Worm (Caenorhabditis elegans): ENCODE data around the gene cyp-37A1.

Gene cyp-37A1

ce11 chrII:13966242-13966641 is 50.5 kb downstream of the cyp-37A1 start, which contains the start of gene W07G1.7:
Gene W07G1.7 (minus strand): TSS chrII:13966342.
- TF ChIP-seq sea-1 (GFP tag; conservative IDR thresholded peaks at IDR 0.05): no peak
- TF ChIP-seq ets-7 (tag; optimal IDR thresholded peaks at IDR 0.05): no peak
- TF ChIP-seq F13C5.2 (tag; optimal IDR thresholded peaks at IDR 0.05): no peak
- TF ChIP-seq hmbx-1 (tag; optimal IDR thresholded peaks at IDR 0.05): no peak
- no peak for TF ChIP-seq hnd-1 (tag; optimal IDR thresholded peaks at IDR 0.05)
- no peak for TF ChIP-seq ceh-36 (tag; optimal IDR thresholded peaks at IDR 0.05)
- TF ChIP-seq scrt-1 (GFP tag; IDR thresholded peaks at IDR 0.05): no peak
- no peak for TF ChIP-seq tra-4 (tag; optimal IDR thresholded peaks at IDR 0.05)
- no peak for TF ChIP-seq aly-1 (tag; optimal IDR thresholded peaks at IDR 0.05)
- TF ChIP-seq ceh-13 (GFP tag; optimal IDR thresholded peaks at IDR 0.05): no peak
- TF ChIP-seq B0310.2 (tag; optimal IDR thresholded peaks at IDR 0.05): no peak
- TF ChIP-seq flt-1 (GFP tag; IDR thresholded peaks at IDR 0.05): no peak
- TF ChIP-seq tbx-37 (GFP tag; conservative IDR thresholded peaks at IDR 0.05): no peak
- no peak for TF ChIP-seq pes-1 (GFP tag; IDR thresholded peaks at IDR 0.05)
- TF ChIP-seq hmg-4 (GFP tag; optimal IDR thresholded peaks at IDR 0.05): no peak
- TF ChIP-seq tbx-11 (GFP tag; IDR thresholded peaks at IDR 0.05): no peak
- no peak for TF ChIP-seq ama-1 (optimal IDR thresholded peaks at IDR 0.05)

ce11 chrII:13964325-13964724 is 52.4 kb downstream of the cyp-37A1 start:
- TF ChIP-seq ceh-36 (tag; optimal IDR thresholded peaks at IDR 0.05): no peak
- TF ChIP-seq flt-1 (GFP tag; IDR thresholded peaks at IDR 0.05): no peak
- no peak for TF ChIP-seq hmbx-1 (tag; optimal IDR thresholded peaks at IDR 0.05)
- no peak for TF ChIP-seq pes-1 (GFP tag; IDR thresholded peaks at IDR 0.05)
- no peak for TF ChIP-seq hnd-1 (tag; optimal IDR thresholded peaks at IDR 0.05)
- TF ChIP-seq tbx-37 (GFP tag; conservative IDR thresholded peaks at IDR 0.05): no peak
- no peak for TF ChIP-seq tra-4 (tag; optimal IDR thresholded peaks at IDR 0.05)
- no peak for TF ChIP-seq aly-1 (tag; optimal IDR thresholded peaks at IDR 0.05)
- TF ChIP-seq B0310.2 (tag; optimal IDR thresholded peaks at IDR 0.05): no peak
- TF ChIP-seq ceh-13 (GFP tag; optimal IDR thresholded peaks at IDR 0.05): no peak
